Fruit fly (Drosophila melanogaster): ENCODE measurements around the gene Cyp1.
A peak's percentile ranks its signal among the peaks of the same experiment; 100 is the strongest.

The Cyp1 gene

DNA sequence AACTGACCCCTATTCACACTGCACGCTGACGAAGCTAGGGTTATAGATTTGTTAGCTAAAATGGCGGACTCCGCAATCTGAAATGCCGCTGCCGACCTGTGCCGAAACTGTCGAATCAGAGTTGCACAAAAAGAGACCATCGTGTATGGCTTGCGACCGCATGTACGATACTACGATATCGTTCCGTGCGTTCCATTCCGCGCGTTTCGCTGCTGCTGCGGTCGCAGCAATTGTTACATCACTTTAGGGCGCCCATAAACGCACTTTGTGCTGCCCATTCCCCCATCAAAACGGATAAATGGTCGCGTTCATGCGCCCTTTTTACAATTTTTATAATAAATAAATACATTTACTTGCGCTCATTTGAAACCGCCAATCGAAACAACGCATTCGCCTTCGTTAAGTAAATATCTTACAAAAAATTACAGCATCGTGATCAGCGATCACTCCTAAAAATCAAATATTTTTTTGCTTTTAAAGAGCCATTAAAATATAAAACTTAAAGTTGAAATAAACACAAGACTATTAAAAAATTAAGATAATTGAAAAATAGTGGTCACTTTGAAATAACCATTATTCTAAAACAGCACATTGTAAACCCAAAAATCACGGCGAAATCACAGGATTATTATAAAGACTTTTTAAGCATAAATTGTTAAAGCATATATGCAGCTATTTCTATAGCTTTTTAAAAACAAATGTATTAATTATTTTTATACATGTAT is at the start of gene Cyp1:
Gene Cyp1 (minus strand): TSS at position 174 of the 725 bp plus-strand sequence.
- TF ChIP-seq rn (GFP tag; IDR thresholded peaks at IDR 0.05) = no peak
- TF ChIP-seq CG32121 (GFP tag; IDR thresholded peaks at IDR 0.05) = no peak
- TF ChIP-seq CG8159 (tag; optimal IDR thresholded peaks at IDR 0.05) = no peak
- TF ChIP-seq gl (tag; optimal IDR thresholded peaks at IDR 0.05) = no peak
- TF ChIP-seq CG34367 (tag; optimal IDR thresholded peaks at IDR 0.05) = no peak
- peak; percentile 50 for TF ChIP-seq CG12605 (GFP tag; IDR thresholded peaks at IDR 0.05)
- TF ChIP-seq CG17806 (tag; optimal IDR thresholded peaks at IDR 0.05) = no peak
- TF ChIP-seq Ets98B (GFP tag; IDR thresholded peaks at IDR 0.05) = peak; percentile 42
- peak; percentile 16 for TF ChIP-seq Snoo (tag; optimal IDR thresholded peaks at IDR 0.05)
- TF ChIP-seq CG13204 (GFP tag; optimal IDR thresholded peaks at IDR 0.05) = no peak
- TF ChIP-seq Pif1B (GFP tag; optimal IDR thresholded peaks at IDR 0.05) = peak; percentile 44
- no peak for TF ChIP-seq CG8301 (tag; optimal IDR thresholded peaks at IDR 0.05)
- TF ChIP-seq EcR (GFP tag; optimal IDR thresholded peaks at IDR 0.05) = peak; percentile 6
- no peak for TF ChIP-seq CG14655 (GFP tag; optimal IDR thresholded peaks at IDR 0.05)
- TF ChIP-seq CG10348 (GFP tag; IDR thresholded peaks at IDR 0.05) = no peak
- TF ChIP-seq D1 (tag; optimal IDR thresholded peaks at IDR 0.05) = no peak
- no peak for TF ChIP-seq Pif1A (GFP tag; optimal IDR thresholded peaks at IDR 0.05)
- peak; percentile 59; the same call in 2 of the 3 replicates for TF ChIP-seq fd96Ca (GFP tag; IDR thresholded peaks at IDR 0.05)
- no peak for TF ChIP-seq CG15710 (tag; optimal IDR thresholded peaks at IDR 0.05)
- peak; percentile 45; the same call in 1 of the 3 replicates for TF ChIP-seq CG4496 (GFP tag; IDR thresholded peaks at IDR 0.05)
- no peak for TF ChIP-seq CG9948 (tag; optimal IDR thresholded peaks at IDR 0.05)

DNA sequence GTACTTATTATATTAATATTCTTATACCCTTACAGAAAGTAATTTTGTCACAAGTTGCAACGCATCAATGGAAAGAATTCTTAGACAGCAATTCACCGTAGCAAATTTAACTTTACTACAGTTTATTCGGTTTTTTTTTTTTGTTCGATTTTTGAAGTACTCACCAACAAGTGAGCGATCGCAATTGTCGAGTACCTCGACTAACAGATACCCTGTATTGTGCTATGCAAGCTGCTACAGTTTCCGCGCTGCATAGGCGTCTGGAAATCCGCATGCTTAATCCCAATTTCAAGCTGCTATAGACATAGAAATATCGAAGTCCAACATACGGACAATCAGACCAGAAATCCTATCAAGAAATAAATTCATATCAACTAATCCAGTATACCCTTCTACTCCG is 48.4 kb upstream of the Cyp1 start:
- TF ChIP-seq D1 (tag; optimal IDR thresholded peaks at IDR 0.05) (no peak), CG8159 (tag; optimal IDR thresholded peaks at IDR 0.05) (no peak), EcR (GFP tag; optimal IDR thresholded peaks at IDR 0.05) (no peak), CG17806 (tag; optimal IDR thresholded peaks at IDR 0.05) (no peak), Pif1A (GFP tag; optimal IDR thresholded peaks at IDR 0.05) (no peak)

DNA sequence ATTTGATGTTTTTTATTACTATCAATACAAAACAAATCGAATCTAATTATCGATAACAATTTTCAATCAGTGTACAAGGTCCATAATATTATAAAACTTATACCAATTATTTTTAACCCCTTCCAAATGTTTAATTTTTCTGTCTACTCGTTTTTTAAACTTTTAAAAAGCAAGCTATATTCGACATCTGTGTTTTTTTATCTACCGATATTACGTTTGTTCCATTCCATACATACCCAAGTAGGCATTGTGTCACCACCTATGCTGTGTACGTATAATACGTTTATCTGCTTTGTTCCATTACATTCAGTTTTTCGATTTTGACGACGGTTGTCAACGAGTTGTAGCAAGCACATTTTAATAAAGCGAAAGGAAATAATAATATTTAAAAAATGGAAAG is 41.1 kb upstream of the Cyp1 start, which contains the start of gene nonA:
Gene nonA (plus strand): TSS at position 264 of the 400 bp plus-strand sequence.
- TF ChIP-seq Pif1A (GFP tag; optimal IDR thresholded peaks at IDR 0.05) (peak; percentile 3), fd96Ca (GFP tag; IDR thresholded peaks at IDR 0.05) (no peak), Pif1B (GFP tag; optimal IDR thresholded peaks at IDR 0.05) (peak; percentile 20), gl (tag; optimal IDR thresholded peaks at IDR 0.05) (no peak)

DNA sequence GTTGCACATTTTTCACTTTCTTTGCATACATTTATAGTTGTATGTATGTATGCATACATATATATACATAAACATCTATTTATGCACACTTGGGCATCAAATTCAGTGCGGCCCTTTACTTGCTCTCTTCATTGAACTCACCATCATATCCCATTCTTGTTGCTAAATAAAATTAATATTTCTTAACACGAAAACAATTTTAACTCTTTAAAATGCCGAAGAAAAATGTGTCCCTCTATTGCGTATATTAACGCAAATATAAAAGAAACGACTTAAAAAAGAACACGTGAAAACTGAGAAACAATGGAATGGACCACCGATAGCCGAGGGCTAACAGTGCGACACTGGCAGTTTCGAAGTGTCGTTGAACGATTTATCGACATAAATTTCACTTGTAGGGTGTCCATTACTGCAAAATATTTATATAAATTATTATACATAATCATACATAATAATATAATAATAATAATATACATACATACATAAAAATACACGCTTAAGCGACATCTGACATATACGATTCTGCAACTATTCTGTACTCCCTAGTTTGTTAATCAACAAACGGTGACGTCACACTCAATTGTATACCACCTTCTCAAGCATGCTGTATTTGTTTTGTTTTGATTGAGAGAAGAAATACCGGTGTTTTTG is 38.6 kb upstream of the Cyp1 start, which contains the start of the genes U2af50 and PIG-Q:
Gene U2af50 (minus strand): TSS at position 370 of the 651 bp plus-strand sequence.
Gene PIG-Q (plus strand): TSS at position 474 of the 651 bp plus-strand sequence.
- TF ChIP-seq gl (tag; optimal IDR thresholded peaks at IDR 0.05) (peak; percentile 73), CG10348 (GFP tag; IDR thresholded peaks at IDR 0.05) (no peak; the same call in 1 of the 2 replicates), CG8159 (tag; optimal IDR thresholded peaks at IDR 0.05) (peak; percentile 93), CG9948 (tag; optimal IDR thresholded peaks at IDR 0.05) (peak; percentile 91), Snoo (tag; optimal IDR thresholded peaks at IDR 0.05) (peak; percentile 86), D1 (tag; optimal IDR thresholded peaks at IDR 0.05) (no peak), CG13204 (GFP tag; optimal IDR thresholded peaks at IDR 0.05) (no peak), Pif1A (GFP tag; optimal IDR thresholded peaks at IDR 0.05) (no peak), EcR (GFP tag; optimal IDR thresholded peaks at IDR 0.05) (peak; percentile 86), rn (GFP tag; IDR thresholded peaks at IDR 0.05) (no peak; the same call in 1 of the 2 replicates), CG12605 (GFP tag; IDR thresholded peaks at IDR 0.05) (peak; percentile 87), CG15710 (tag; optimal IDR thresholded peaks at IDR 0.05) (peak; percentile 90), CG17806 (tag; optimal IDR thresholded peaks at IDR 0.05) (peak; percentile 91), CG32121 (GFP tag; IDR thresholded peaks at IDR 0.05) (peak; percentile 91), Ets98B (GFP tag; IDR thresholded peaks at IDR 0.05) (peak; percentile 87; the same call in 1 of the 2 replicates), CG8301 (tag; optimal IDR thresholded peaks at IDR 0.05) (peak; percentile 84), Pif1B (GFP tag; optimal IDR thresholded peaks at IDR 0.05) (peak; percentile 84), CG4496 (GFP tag; IDR thresholded peaks at IDR 0.05) (peak; percentile 93), CG34367 (tag; optimal IDR thresholded peaks at IDR 0.05) (peak; percentile 87), fd96Ca (GFP tag; IDR thresholded peaks at IDR 0.05) (no peak), CG14655 (GFP tag; optimal IDR thresholded peaks at IDR 0.05) (no peak)

DNA sequence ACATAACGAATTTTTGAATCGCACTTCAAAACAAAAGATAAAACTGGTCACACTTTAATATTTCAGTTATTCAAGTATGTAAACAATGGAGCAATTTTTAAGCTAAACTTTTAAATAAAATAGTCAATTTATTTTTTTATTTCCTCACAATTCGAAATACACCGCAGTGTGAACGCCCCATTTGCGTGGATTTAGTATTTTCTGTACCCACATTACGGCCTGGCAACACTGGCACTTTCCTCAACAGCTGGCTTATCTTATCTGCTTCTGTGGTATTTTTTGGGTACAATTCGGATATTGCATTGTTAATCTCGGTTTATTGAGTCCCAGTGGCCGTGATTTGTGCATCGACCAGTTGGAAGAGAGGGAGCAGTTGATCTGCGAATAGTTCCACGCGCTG is 29.9 kb upstream of the Cyp1 start, which contains the start of gene sl:
Gene sl (plus strand): TSS at position 254 of the 400 bp plus-strand sequence.
- TF ChIP-seq Snoo (tag; optimal IDR thresholded peaks at IDR 0.05) (no peak), Ets98B (GFP tag; IDR thresholded peaks at IDR 0.05) (no peak), CG8301 (tag; optimal IDR thresholded peaks at IDR 0.05) (no peak), Pif1A (GFP tag; optimal IDR thresholded peaks at IDR 0.05) (no peak), Pif1B (GFP tag; optimal IDR thresholded peaks at IDR 0.05) (no peak), rn (GFP tag; IDR thresholded peaks at IDR 0.05) (no peak), CG13204 (GFP tag; optimal IDR thresholded peaks at IDR 0.05) (no peak), CG10348 (GFP tag; IDR thresholded peaks at IDR 0.05) (no peak), EcR (GFP tag; optimal IDR thresholded peaks at IDR 0.05) (no peak), gl (tag; optimal IDR thresholded peaks at IDR 0.05) (no peak), CG34367 (tag; optimal IDR thresholded peaks at IDR 0.05) (no peak), CG9948 (tag; optimal IDR thresholded peaks at IDR 0.05) (no peak)
